Fruit fly (Drosophila melanogaster) ovary, adult (tissue): Measurements from ENCODE around the gene Alg11.

Experiments
- CG17801 ChIP-seq: fragments of 200-800 bp; optimal IDR thresholded peaks from 2 replicates; lab custom pipeline; 2019; ENCODE audit warnings: missing biosample characterization, mild to moderate bottlenecking, missing genetic modification characterization, moderate library complexity; ENCODE audit not compliant: partially characterized antibody

The Alg11 gene

dm6 chr3L:21625547-21625946 lies at the start of gene Alg11, which contains the start of gene CG7166:
Alg11 (plus strand) TSS chr3L:21625806.
CG7166 (minus strand) TSS chr3L:21625647.
- no peak for TF ChIP-seq CG17801

- no peak for TF ChIP-seq CG17801
Observed at dm6 chr3L:21581984-21582383, 43.6 kb upstream of the Alg11 start.

- TF ChIP-seq CG17801 = no peak
Observed at dm6 chr3L:21584683-21585082, 40.9 kb upstream of the Alg11 start.

dm6 chr3L:21585397-21585796 lies 40.2 kb upstream of the Alg11 start:
- no peak for TF ChIP-seq CG17801

- TF ChIP-seq CG17801 = no peak
Observed at dm6 chr3L:21586528-21586927, 39.1 kb upstream of the Alg11 start, which contains the start of gene TfAP-2. TfAP-2 (plus strand) TSS chr3L:21586828.

- TF ChIP-seq CG17801 = no peak
Observed at dm6 chr3L:21591247-21591646, 34.4 kb upstream of the Alg11 start.

- TF ChIP-seq CG17801 = no peak
Observed at dm6 chr3L:21594408-21594807, 31.2 kb upstream of the Alg11 start.

- TF ChIP-seq CG17801 = no peak
Observed at dm6 chr3L:21598337-21598736, 27.3 kb upstream of the Alg11 start.

dm6 chr3L:21602275-21602674 lies 23.3 kb upstream of the Alg11 start:
- no peak for TF ChIP-seq CG17801

- TF ChIP-seq CG17801 = no peak
Observed at dm6 chr3L:21604265-21604664, 21.3 kb upstream of the Alg11 start.

- TF ChIP-seq CG17801 = no peak
Observed at dm6 chr3L:21610535-21610934, 15.1 kb upstream of the Alg11 start.

dm6 chr3L:21617354-21617753 lies 8.3 kb upstream of the Alg11 start, which contains the start of the genes S1P and CG11307:
S1P (minus strand) TSS chr3L:21617376.
CG11307 (plus strand) TSS chr3L:21617623.
- no peak for TF ChIP-seq CG17801

- TF ChIP-seq CG17801 = no peak
Observed at dm6 chr3L:21626036-21626614, 519 bp downstream of the Alg11 start.

dm6 chr3L:21634152-21634689 lies 8.6 kb downstream of the Alg11 start, which contains the start of gene MED1:
MED1 (minus strand) TSS chr3L:21634446.
- no peak for TF ChIP-seq CG17801

- TF ChIP-seq CG17801 = no peak
Observed at dm6 chr3L:21635208-21635607, 9.6 kb downstream of the Alg11 start, which contains the start of gene ORMDL. ORMDL (plus strand) TSS chr3L:21635305.

dm6 chr3L:21636265-21636993 lies 10.8 kb downstream of the Alg11 start, which contains the start of gene CG32444:
CG32444 (plus strand) TSS chr3L:21636947.
- TF ChIP-seq CG17801 = no peak

- no peak for TF ChIP-seq CG17801
Observed at dm6 chr3L:21639059-21639458, 13.5 kb downstream of the Alg11 start, which contains the start of gene CG32445. CG32445 (plus strand) TSS chr3L:21639359.
